Fruit fly (Drosophila melanogaster): ENCODE results near the gene CG11756.
A peak's percentile ranks its signal among the peaks of the same experiment; 100 is the strongest.

dm6 chrX:11355708-11356174 is 7.8 kb downstream of the CG11756 start, which contains the start of gene dsh:
- TF ChIP-seq dmrt11E (tag; optimal IDR thresholded peaks at IDR 0.05) (no peak), CG17359 (tag; optimal IDR thresholded peaks at IDR 0.05) (no peak), stwl (tag; optimal IDR thresholded peaks at IDR 0.05) (peak; percentile 32), ems (GFP tag; optimal IDR thresholded peaks at IDR 0.05) (no peak), CG15601 (tag; optimal IDR thresholded peaks at IDR 0.05) (no peak), CG34376 (GFP tag; optimal IDR thresholded peaks at IDR 0.05) (no peak), CG13296 (GFP tag; optimal IDR thresholded peaks at IDR 0.05) (no peak), sug (tag; optimal IDR thresholded peaks at IDR 0.05) (no peak), dmrt99B (tag; optimal IDR thresholded peaks at IDR 0.05) (no peak), CG10274 (GFP tag; optimal IDR thresholded peaks at IDR 0.05) (no peak), CG6689 (GFP tag; IDR thresholded peaks at IDR 0.05) (peak; percentile 23; the same call in 1 of the 2 replicates), psq (GFP tag; optimal IDR thresholded peaks at IDR 0.05) (no peak), CG10147 (GFP tag; optimal IDR thresholded peaks at IDR 0.05) (no peak), seq (GFP tag; IDR thresholded peaks at IDR 0.05) (no peak)
